Worm (Caenorhabditis elegans) whole organism, L4 larva: ENCODE data around the gene sri-38.

Experiments used
- F26F4.8 ChIP-seq: fragments of 200-800 bp; sonication (Bioruptor generic); conservative IDR thresholded peaks from 2 replicates; pipeline ENCODE4 v1.3.6; 2022; ENCODE audit warnings: missing genetic modification characterization, missing compliant biosample characterization
- F37D6.2 ChIP-seq: sonication (generic microtip); optimal IDR thresholded peaks from 2 replicates; lab custom pipeline; 2016; ENCODE audit warnings: mild to moderate bottlenecking, missing genetic modification characterization, missing compliant biosample characterization
- F44E2.7 ChIP-seq: fragments of 200-800 bp; sonication (Bioruptor generic); IDR thresholded peaks from 2 replicates; pipeline ENCODE4 v2.1.2; 2022; ENCODE audit warnings: missing genetic modification characterization, missing compliant biosample characterization
- R02D3.7 ChIP-seq: fragments of 150-350 bp; sonication (generic microtip); optimal IDR thresholded peaks from 3 replicates; lab custom pipeline; 2014; ENCODE audit warnings: missing biosample characterization, missing genetic modification characterization
- T20F7.1 ChIP-seq: fragments of 200-800 bp; sonication (Bioruptor generic); optimal IDR thresholded peaks from 2 replicates; lab custom pipeline; 2018; ENCODE audit warnings: mild to moderate bottlenecking, missing genetic modification characterization, missing compliant biosample characterization
- T26A8.4 ChIP-seq: fragments of 200-800 bp; sonication (Bioruptor generic); IDR thresholded peaks from 2 replicates; pipeline ENCODE4 v1.3.6; 2022; ENCODE audit warnings: missing genetic modification characterization, missing compliant biosample characterization
- Y75B8A.6 ChIP-seq: fragments of 200-800 bp; sonication (Bioruptor generic); IDR thresholded peaks from 2 replicates; pipeline ENCODE4 v1.3.6; 2022; ENCODE audit warnings: missing genetic modification reagents, missing genetic modification characterization, missing compliant biosample characterization
- ZK546.5 ChIP-seq, 2 experiments: sonication (generic microtip); optimal IDR thresholded peaks; 2 replicates each; lab custom pipeline; 2017; ENCODE audit warnings: missing biosample characterization in 2 of 2, missing genetic modification characterization in 2 of 2
- aha-1 ChIP-seq: fragments of 150-350 bp; peaks from one replicate; lab custom pipeline; 2014; ENCODE audit warnings: missing biosample characterization, missing genetic modification characterization
- ama-1 ChIP-seq: fragments of 150-350 bp; optimal IDR thresholded peaks from 2 replicates; lab custom pipeline; 2014; ENCODE audit warnings: inconsistent platforms, mixed read lengths
- ceh-20 ChIP-seq: fragments of 200-800 bp; sonication (Bioruptor generic); IDR thresholded peaks from 2 replicates; pipeline ENCODE4 v1.3.6; 2022; ENCODE audit warnings: missing genetic modification reagents, missing genetic modification characterization, missing compliant biosample characterization
- ceh-62 ChIP-seq: sonication (generic microtip); optimal IDR thresholded peaks from 2 replicates; lab custom pipeline; 2017; ENCODE audit warnings: missing biosample characterization, missing genetic modification characterization
- ces-1 ChIP-seq: fragments of 150-350 bp; sonication (generic microtip); optimal IDR thresholded peaks from 4 replicates; lab custom pipeline; 2014; ENCODE audit warnings: missing biosample characterization, missing genetic modification reagents, missing genetic modification characterization
- ctbp-1 ChIP-seq: fragments of 200-800 bp; sonication (Bioruptor generic); IDR thresholded peaks from 2 replicates; pipeline ENCODE4 v1.3.6; 2022; ENCODE audit warnings: missing genetic modification reagents, missing genetic modification characterization, missing compliant biosample characterization
- daf-12 ChIP-seq: fragments of 150-350 bp; optimal IDR thresholded peaks from 2 replicates; lab custom pipeline; 2014; ENCODE audit warnings: missing biosample characterization, missing genetic modification reagents, missing genetic modification characterization
- daf-16 ChIP-seq, 3 experiments: sonication (generic microtip); optimal IDR thresholded peaks; 2 replicates each; lab custom pipeline; 2016 to 2017; ENCODE audit warnings: missing genetic modification characterization in 3 of 3, missing genetic modification reagents in 3 of 3, mild to moderate bottlenecking in 2 of 3, missing compliant biosample characterization in 2 of 3, missing biosample characterization in 1 of 3, moderate library complexity in 1 of 3
- dmd-6 ChIP-seq: fragments of 200-800 bp; sonication (Bioruptor generic); IDR thresholded peaks from 2 replicates; pipeline ENCODE4 v1.3.6; 2022; ENCODE audit warnings: missing genetic modification reagents, missing genetic modification characterization, missing compliant biosample characterization
- dmd-9 ChIP-seq: fragments of 200-800 bp; sonication (Bioruptor generic); IDR thresholded peaks from 2 replicates; pipeline ENCODE4 v1.3.6; 2022; ENCODE audit warnings: missing genetic modification reagents, missing genetic modification characterization, missing compliant biosample characterization
- dpl-1 ChIP-seq: fragments of 150-350 bp; optimal IDR thresholded peaks from 2 replicates; lab custom pipeline; 2014; ENCODE audit warnings: missing biosample characterization, missing genetic modification reagents, missing genetic modification characterization
- duxl-1 ChIP-seq: sonication (generic microtip); optimal IDR thresholded peaks from 2 replicates; lab custom pipeline; 2016; ENCODE audit warnings: mild to moderate bottlenecking, missing genetic modification characterization, moderate library complexity, missing compliant biosample characterization; ENCODE audit not compliant: poor library complexity
- dve-1 ChIP-seq: sonication (generic microtip); optimal IDR thresholded peaks from 2 replicates; lab custom pipeline; 2017; ENCODE audit warnings: antibody characterized with exemption, mild to moderate bottlenecking, missing genetic modification characterization, missing compliant biosample characterization; ENCODE audit not compliant: insufficient read depth
- egl-43 ChIP-seq: fragments of 200-800 bp; sonication (Bioruptor generic); IDR thresholded peaks from 2 replicates; pipeline ENCODE4 v1.3.6; 2022; ENCODE audit warnings: missing genetic modification reagents, missing genetic modification characterization, missing compliant biosample characterization
- fkh-10 ChIP-seq: fragments of 150-350 bp; optimal IDR thresholded peaks from 2 replicates; lab custom pipeline; 2014; ENCODE audit warnings: missing biosample characterization, missing genetic modification reagents, missing genetic modification characterization
- fos-1 ChIP-seq: fragments of 150-350 bp; optimal IDR thresholded peaks from 2 replicates; lab custom pipeline; 2014; ENCODE audit warnings: missing biosample characterization, missing genetic modification characterization
- gei-8 ChIP-seq: fragments of 200-800 bp; sonication (Bioruptor generic); optimal IDR thresholded peaks from 2 replicates; lab custom pipeline; 2018; ENCODE audit warnings: mild to moderate bottlenecking, missing genetic modification characterization, missing compliant biosample characterization
- hif-1 ChIP-seq, 2 experiments: sonication (generic microtip); optimal IDR thresholded peaks; 2 replicates each; lab custom pipeline; 2016 to 2017; ENCODE audit warnings: missing compliant biosample characterization in 2 of 2, missing genetic modification characterization in 2 of 2, missing genetic modification reagents in 2 of 2, missing genotype in 2 of 2, mild to moderate bottlenecking in 1 of 2
- hlh-11 ChIP-seq: fragments of 200-800 bp; sonication (Bioruptor generic); optimal IDR thresholded peaks from 2 replicates; lab custom pipeline; 2018; ENCODE audit warnings: mild to moderate bottlenecking, missing genetic modification characterization, missing compliant biosample characterization
- hlh-30 ChIP-seq: sonication (generic microtip); optimal IDR thresholded peaks from 2 replicates; lab custom pipeline; 2017; ENCODE audit warnings: antibody characterized with exemption, mild to moderate bottlenecking, missing genetic modification characterization, missing compliant biosample characterization; ENCODE audit not compliant: insufficient read depth
- hmg-1.1 ChIP-seq: fragments of 200-800 bp; sonication (Bioruptor generic); IDR thresholded peaks from 2 replicates; pipeline ENCODE4 v1.3.6; 2022; ENCODE audit warnings: missing genetic modification reagents, missing genetic modification characterization, missing compliant biosample characterization
- lin-1 ChIP-seq: fragments of 200-800 bp; sonication (Bioruptor generic); IDR thresholded peaks from 2 replicates; pipeline ENCODE4 v1.3.6; 2022; ENCODE audit warnings: missing genetic modification reagents, missing genetic modification characterization, missing compliant biosample characterization
- lin-13 ChIP-seq: fragments of 150-350 bp; optimal IDR thresholded peaks from 2 replicates; lab custom pipeline; 2014; ENCODE audit warnings: missing biosample characterization, missing genetic modification reagents, missing genetic modification characterization
- lin-15B ChIP-seq: fragments of 150-350 bp; sonication (generic microtip); optimal IDR thresholded peaks from 3 replicates; lab custom pipeline; 2014; ENCODE audit warnings: missing biosample characterization, missing genetic modification characterization
- lin-29 ChIP-seq: fragments of 200-800 bp; sonication (Bioruptor generic); IDR thresholded peaks from 2 replicates; pipeline ENCODE4 v1.3.6; 2022; ENCODE audit warnings: missing genetic modification reagents, missing genetic modification characterization, missing compliant biosample characterization
- lin-38 ChIP-seq: fragments of 200-800 bp; sonication (Bioruptor generic); IDR thresholded peaks from 2 replicates; pipeline ENCODE4 v1.3.6; 2022; ENCODE audit warnings: missing genetic modification reagents, missing genetic modification characterization, missing compliant biosample characterization
- lin-39 ChIP-seq: fragments of 150-350 bp; optimal IDR thresholded peaks from 2 replicates; lab custom pipeline; 2014; ENCODE audit warnings: missing biosample characterization, missing genetic modification reagents, missing genetic modification characterization
- lsy-2 ChIP-seq, 2 experiments: fragments of 150-350 bp in 1 of 2; sonication (generic microtip) in 1 of 2; optimal IDR thresholded peaks; 2 replicates each; lab custom pipeline; 2014 to 2017; ENCODE audit warnings: missing biosample characterization in 2 of 2, missing genetic modification characterization in 2 of 2
- madf-9 ChIP-seq: fragments of 200-800 bp; sonication (Bioruptor generic); conservative IDR thresholded peaks from 2 replicates; pipeline ENCODE4 v1.3.6; 2022; ENCODE audit warnings: missing genetic modification reagents, missing genetic modification characterization, missing compliant biosample characterization
- mes-2 ChIP-seq: sonication (generic microtip); optimal IDR thresholded peaks from 2 replicates; lab custom pipeline; 2016; ENCODE audit warnings: missing genotype, mild to moderate bottlenecking, missing genetic modification characterization, missing compliant biosample characterization; ENCODE audit not compliant: poor library complexity, severe bottlenecking
- nhr-10 ChIP-seq: fragments of 150-350 bp; optimal IDR thresholded peaks from 2 replicates; lab custom pipeline; 2014; ENCODE audit warnings: missing biosample characterization, missing genetic modification characterization
- nhr-48 ChIP-seq: sonication (generic microtip); optimal IDR thresholded peaks from 2 replicates; lab custom pipeline; 2016; ENCODE audit warnings: mild to moderate bottlenecking, missing genetic modification characterization, missing compliant biosample characterization
- nhr-76 ChIP-seq: fragments of 150-350 bp; optimal IDR thresholded peaks from 2 replicates; lab custom pipeline; 2014; ENCODE audit warnings: missing biosample characterization, missing genetic modification characterization
- pha-4 ChIP-seq, 2 experiments: fragments of 150-350 bp in 1 of 2; fragments of 200-800 bp in 1 of 2; sonication (Bioruptor generic) in 1 of 2; IDR thresholded peaks in 1 of 2; optimal IDR thresholded peaks in 1 of 2; 2 replicates each; pipeline versions ENCODE4 v1.3.6 to Lab custom; 2014 to 2022; ENCODE audit warnings: missing genetic modification characterization in 2 of 2, missing genetic modification reagents in 2 of 2, missing biosample characterization in 1 of 2, missing compliant biosample characterization in 1 of 2
- php-3 ChIP-seq: fragments of 200-800 bp; sonication (Bioruptor generic); IDR thresholded peaks from 2 replicates; pipeline ENCODE4 v1.3.6; 2022; ENCODE audit warnings: missing genetic modification reagents, missing genetic modification characterization, missing compliant biosample characterization
- saeg-2 ChIP-seq: fragments of 200-800 bp; sonication (Bioruptor generic); IDR thresholded peaks from 2 replicates; pipeline ENCODE4 v1.3.6; 2022; ENCODE audit warnings: missing genetic modification reagents, missing genetic modification characterization, missing compliant biosample characterization
- snpc-1.2 ChIP-seq: fragments of 200-800 bp; sonication (Bioruptor generic); IDR thresholded peaks from 2 replicates; pipeline ENCODE4 v1.3.6; 2022; ENCODE audit warnings: missing genetic modification reagents, missing genetic modification characterization, missing compliant biosample characterization
- spr-1 ChIP-seq: sonication (generic microtip); optimal IDR thresholded peaks from 2 replicates; lab custom pipeline; 2016; ENCODE audit warnings: mild to moderate bottlenecking, missing genetic modification characterization, missing compliant biosample characterization
- spr-3 ChIP-seq: fragments of 200-800 bp; sonication (Bioruptor generic); optimal IDR thresholded peaks from 2 replicates; lab custom pipeline; 2018; ENCODE audit warnings: mild to moderate bottlenecking, missing genetic modification characterization, missing compliant biosample characterization
- unc-39 ChIP-seq: sonication (generic microtip); optimal IDR thresholded peaks from 2 replicates; lab custom pipeline; 2017; ENCODE audit warnings: missing biosample characterization, missing genetic modification characterization
- vab-7 ChIP-seq: fragments of 200-800 bp; sonication (Bioruptor generic); IDR thresholded peaks from 2 replicates; pipeline ENCODE4 v1.3.6; 2022; ENCODE audit warnings: missing genetic modification reagents, missing genetic modification characterization, missing compliant biosample characterization

sri-38 gene

DNA sequence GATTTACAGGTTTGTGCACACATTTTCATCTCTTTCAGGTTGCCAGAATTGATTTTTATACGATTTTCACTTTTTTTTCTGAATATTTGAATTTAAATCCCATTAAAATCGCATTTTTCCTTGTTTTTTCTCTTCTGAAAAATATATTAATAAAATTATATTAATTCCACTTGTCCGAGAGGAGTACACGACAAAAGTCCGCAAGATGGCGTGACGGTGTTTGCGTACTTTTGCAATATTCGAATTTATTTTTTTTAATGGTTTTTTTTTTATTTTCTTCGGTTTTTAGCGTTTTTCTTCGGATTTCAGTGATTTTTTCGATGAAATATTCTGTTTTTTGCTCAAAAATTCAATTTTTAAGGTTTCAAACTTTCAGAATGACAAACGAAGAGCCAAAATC, 45.8 kb upstream of the sri-38 start, which contains the start of gene usp-39:
Gene usp-39 (plus strand): TSS at position 377 of the 400 bp plus-strand sequence.
- peak; percentile 73; the same call in 1 of the 2 replicates for TF ChIP-seq T26A8.4 (GFP tag; lab: Robert Waterston, UW)
- peak; percentile 61; the same call in 1 of the 2 replicates for TF ChIP-seq lin-29 (GFP tag; lab: Robert Waterston, UW)
- no peak for TF ChIP-seq saeg-2 (GFP tag; lab: Robert Waterston, UW)
- TF ChIP-seq F44E2.7 (GFP tag; lab: Robert Waterston, UW): no peak
- TF ChIP-seq hlh-30: peak; percentile 57
- TF ChIP-seq duxl-1 (tag; lab: Kevin White, UChicago): peak; percentile 48
- TF ChIP-seq lin-13: peak; percentile 73
- TF ChIP-seq pha-4 (GFP tag; IDR thresholded peaks at IDR 0.05; lab: Robert Waterston, UW): peak; percentile 61; the same call in 1 of the 2 replicates
- no peak for TF ChIP-seq pha-4 (tag; optimal IDR thresholded peaks at IDR 0.05; lab: Kevin White, UChicago)
- peak; percentile 79 for TF ChIP-seq dve-1 (tag; lab: Kevin White, UChicago)
- no peak for TF ChIP-seq F26F4.8 (GFP tag; lab: Robert Waterston, UW)
- peak; percentile 55; the same call in 1 of the 2 replicates for TF ChIP-seq snpc-1.2 (GFP tag; lab: Robert Waterston, UW)
- peak; percentile 61 for TF ChIP-seq madf-9 (GFP tag; lab: Robert Waterston, UW)
- TF ChIP-seq spr-1 (tag; lab: Kevin White, UChicago): no peak
- no peak for TF ChIP-seq hlh-11 (tag; lab: Kevin White, UChicago)
- TF ChIP-seq dpl-1 (GFP tag; lab: Kevin White, UChicago): peak; percentile 86
- no peak for TF ChIP-seq egl-43
- TF ChIP-seq gei-8 (GFP tag; lab: Kevin White, UChicago): no peak
- peak in 1 of 2 experiments; percentile 48 for TF ChIP-seq hif-1 (tag; optimal IDR thresholded peaks at IDR 0.05; lab: Kevin White, UChicago)
- TF ChIP-seq R02D3.7 (tag; lab: Kevin White, UChicago): no peak
- no peak for TF ChIP-seq daf-16 (GFP tag; optimal IDR thresholded peaks at IDR 0.05; lab: Kevin White, UChicago)
- peak; percentile 65 for TF ChIP-seq daf-16 (tag; optimal IDR thresholded peaks at IDR 0.05; lab: Kevin White, UChicago)
- peak; percentile 48; the same call in 1 of the 2 replicates for TF ChIP-seq ctbp-1 (GFP tag; lab: Robert Waterston, UW)
- TF ChIP-seq fos-1 (tag; lab: Kevin White, UChicago): no peak
- TF ChIP-seq nhr-48 (tag; lab: Kevin White, UChicago): no peak
- no peak for TF ChIP-seq nhr-10 (tag; lab: Kevin White, UChicago)
- no peak for TF ChIP-seq spr-3 (GFP tag; lab: Kevin White, UChicago)
- no peak for TF ChIP-seq T20F7.1 (GFP tag; lab: Kevin White, UChicago)
- no peak for TF ChIP-seq dmd-9
- TF ChIP-seq lin-38: peak; percentile 88
- no peak for TF ChIP-seq ama-1 (lab: Kevin White, UChicago)
- no peak for TF ChIP-seq unc-39 (tag; lab: Kevin White, UChicago)
- peak; percentile 44 for TF ChIP-seq fkh-10 (GFP tag; lab: Kevin White, UChicago)
- peak; percentile 62; the same call in 1 of the 2 replicates for TF ChIP-seq hmg-1.1 (GFP tag; lab: Robert Waterston, UW)
- no peak for TF ChIP-seq lin-39 (tag; lab: Kevin White, UChicago)
- no peak for TF ChIP-seq nhr-76 (tag; lab: Kevin White, UChicago)
- no peak for TF ChIP-seq daf-12 (tag; lab: Kevin White, UChicago)
- peak; percentile 62 for TF ChIP-seq dmd-6
- TF ChIP-seq lin-15B (tag; lab: Kevin White, UChicago): no peak
- no peak for TF ChIP-seq ZK546.5 (tag; optimal IDR thresholded peaks at IDR 0.05; lab: Kevin White, UChicago)
- TF ChIP-seq lsy-2 (tag; optimal IDR thresholded peaks at IDR 0.05; lab: Kevin White, UChicago): peak; percentile 15 to 94
- TF ChIP-seq vab-7 (GFP tag; lab: Robert Waterston, UW): peak; percentile 46; the same call in 1 of the 2 replicates
- TF ChIP-seq php-3 (GFP tag; lab: Robert Waterston, UW): peak; percentile 56; the same call in 1 of the 2 replicates
- peak; percentile 95 for TF ChIP-seq mes-2 (tag; lab: Kevin White, UChicago)
- TF ChIP-seq ces-1 (GFP tag; lab: Kevin White, UChicago): peak; percentile 93
- no peak for TF ChIP-seq Y75B8A.6 (GFP tag; lab: Robert Waterston, UW)
- no peak for TF ChIP-seq ceh-62
- TF ChIP-seq aha-1 (tag; lab: Kevin White, UChicago): no peak
- no peak for TF ChIP-seq lin-1 (GFP tag; lab: Robert Waterston, UW)
- peak; percentile 36; the same call in 1 of the 2 replicates for TF ChIP-seq ceh-20
- TF ChIP-seq F37D6.2: no peak
